Worm (Caenorhabditis elegans) whole organism, late embryonic: Measurements from ENCODE around the gene R144.3.

Source experiments
- ceh-24 ChIP-seq: sonication (generic microtip); optimal IDR thresholded peaks from 2 replicates; lab custom pipeline; 2016; ENCODE audit warnings: mild to moderate bottlenecking, missing genetic modification characterization, missing compliant biosample characterization
- ztf-16 ChIP-seq: sonication (generic microtip); optimal IDR thresholded peaks from 2 replicates; lab custom pipeline; 2017; ENCODE audit warnings: missing genetic modification characterization, missing compliant biosample characterization

DNA sequence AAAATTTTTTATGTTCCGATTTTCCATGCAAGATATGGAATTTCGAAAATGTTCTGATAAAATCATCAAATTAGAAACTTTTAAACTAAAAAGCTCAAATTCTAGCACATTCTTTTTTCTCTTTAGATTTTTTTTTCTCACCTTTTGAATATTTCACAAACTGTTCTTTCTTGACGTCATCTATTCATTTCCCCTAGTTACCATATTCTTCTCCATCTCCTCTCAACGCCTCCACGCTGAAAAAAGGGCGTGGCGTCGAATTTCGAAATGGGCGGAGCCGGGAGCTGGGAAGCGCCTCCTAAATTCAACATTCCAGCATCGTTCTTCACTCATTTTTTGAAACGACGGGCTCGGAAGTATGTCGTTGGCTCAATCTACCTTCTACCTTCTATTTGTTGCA is 20.3 kb downstream of the R144.3 start, which contains the start of gene nlp-43:
- no peak for TF ChIP-seq ceh-24
- no peak for TF ChIP-seq ztf-16 (tag; lab: Kevin White, UChicago)
